Worm (Caenorhabditis elegans): Measurements from ENCODE around the gene C08B6.5.

- no peak for TF ChIP-seq blmp-1 (tag; optimal IDR thresholded peaks at IDR 0.05)
- TF ChIP-seq sem-2 (GFP tag; optimal IDR thresholded peaks at IDR 0.05) = no peak
- no peak for TF ChIP-seq snpc-4 (tag; optimal IDR thresholded peaks at IDR 0.05)
- no peak for TF ChIP-seq unc-62 (GFP tag; optimal IDR thresholded peaks at IDR 0.05)
- no peak for TF ChIP-seq nhr-12 (tag; optimal IDR thresholded peaks at IDR 0.05)
These were observed 23.2 kb upstream of the C08B6.5 start, which contains the start of gene srd-49 for ce11 chrV:10094374-10094773.
